Fruit fly (Drosophila melanogaster) Kc167 (cell line): ENCODE measurements around the gene Sh.

ENCODE experiments used
- Myc ChIP-seq: fragments of >200 bp; optimal IDR thresholded peaks from 2 replicates; lab custom pipeline; 2017; ENCODE audit warnings: missing external identifiers
- Sin3A ChIP-seq: fragments of >200 bp; optimal IDR thresholded peaks from 2 replicates; lab custom pipeline; 2018; ENCODE audit warnings: missing external identifiers
- insv ChIP-seq: fragments of >200 bp; optimal IDR thresholded peaks from 3 replicates; lab custom pipeline; 2018; ENCODE audit warnings: missing external identifiers

DNA sequence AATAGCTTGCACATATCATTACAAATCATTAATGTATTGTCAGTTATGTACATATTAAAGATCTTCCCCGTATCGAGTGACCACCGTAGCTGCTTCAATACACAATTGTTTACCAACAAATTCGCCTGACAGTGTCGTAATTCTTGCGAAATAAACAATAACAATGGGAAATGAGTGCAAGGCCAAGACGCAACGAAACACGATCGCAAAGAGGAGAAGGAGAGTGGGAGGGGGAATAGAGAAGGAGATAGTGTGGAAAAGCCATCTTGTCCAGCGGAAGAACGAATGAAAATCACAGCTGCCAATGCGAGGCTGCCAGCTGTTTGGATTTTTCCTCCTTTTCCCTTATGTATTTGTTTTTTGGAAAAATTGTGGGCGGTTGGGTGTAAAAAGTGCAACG, 177.8 kb downstream of the Sh start:
- TF ChIP-seq Sin3A (lab: Kevin White, UChicago) = no peak
- TF ChIP-seq Myc (lab: Kevin White, UChicago) = no peak
- TF ChIP-seq insv (lab: Kevin White, UChicago) = no peak
